Fruit fly (Drosophila melanogaster) whole organism, embryonic: ENCODE data around the gene Cyp40.
A peak's percentile ranks its signal among the peaks of the same experiment; 100 is the strongest.

ENCODE experiments used
- CG10209 ChIP-seq: fragments of 200-800 bp; sonication (Bioruptor generic); optimal IDR thresholded peaks from 3 replicates; lab custom pipeline; 2017; ENCODE audit warnings: missing biosample characterization, mild to moderate bottlenecking, missing genetic modification characterization, missing genetic modification reagents
- CG10274 ChIP-seq: fragments of 200-800 bp; sonication (Bioruptor generic); optimal IDR thresholded peaks from 3 replicates; lab custom pipeline; 2017; ENCODE audit warnings: missing biosample characterization, mild to moderate bottlenecking, missing genetic modification characterization
- CG10543 ChIP-seq: fragments of 200-800 bp; sonication (Bioruptor generic); optimal IDR thresholded peaks from 3 replicates; lab custom pipeline; 2017; ENCODE audit warnings: missing biosample characterization, mild to moderate bottlenecking, missing genetic modification characterization, moderate library complexity
- CG11398 ChIP-seq: fragments of 200-800 bp; sonication (Bioruptor generic); optimal IDR thresholded peaks from 2 replicates; lab custom pipeline; 2016; ENCODE audit warnings: missing biosample characterization, missing genetic modification characterization
- CG16779 ChIP-seq: fragments of 200-800 bp; sonication (Bioruptor generic); IDR thresholded peaks from 2 replicates; pipeline ENCODE4 v1.3.6; 2022; ENCODE audit warnings: missing biosample characterization, missing genetic modification characterization
- CG17359 ChIP-seq: fragments of 200-800 bp; sonication (Bioruptor generic); optimal IDR thresholded peaks from 3 replicates; lab custom pipeline; 2018; ENCODE audit warnings: missing biosample characterization, mild to moderate bottlenecking, missing genetic modification characterization, moderate library complexity
- CG2678 ChIP-seq: fragments of 200-800 bp; sonication (Bioruptor generic); optimal IDR thresholded peaks from 3 replicates; lab custom pipeline; 2019; ENCODE audit warnings: missing biosample characterization, mild to moderate bottlenecking, missing genetic modification characterization, moderate library complexity
- CG2712 ChIP-seq: fragments of 200-800 bp; optimal IDR thresholded peaks from 3 replicates; lab custom pipeline; 2019; ENCODE audit warnings: missing biosample characterization, mild to moderate bottlenecking, missing genetic modification characterization, moderate library complexity
- CG31224 ChIP-seq: fragments of 200-800 bp; sonication (Bioruptor generic); IDR thresholded peaks from 2 replicates; pipeline ENCODE4 v1.3.6; 2022; ENCODE audit warnings: missing biosample characterization, missing genetic modification characterization
- CG31441 ChIP-seq: fragments of 200-800 bp; sonication (Bioruptor generic); IDR thresholded peaks from 2 replicates; pipeline ENCODE4 v1.3.6; 2022; ENCODE audit warnings: missing biosample characterization, missing genetic modification characterization
- CG3281 ChIP-seq: fragments of 200-800 bp; sonication (Bioruptor generic); optimal IDR thresholded peaks from 3 replicates; lab custom pipeline; 2017; ENCODE audit warnings: missing biosample characterization, mild to moderate bottlenecking, missing genetic modification characterization
- CG34376 ChIP-seq: fragments of 200-800 bp; sonication (Bioruptor generic); optimal IDR thresholded peaks from 2 replicates; lab custom pipeline; 2018; ENCODE audit warnings: missing biosample characterization, mild to moderate bottlenecking, missing genetic modification characterization
- CG34422 ChIP-seq: fragments of 200-800 bp; sonication (Bioruptor generic); IDR thresholded peaks from 3 replicates; pipeline ENCODE4 v1.3.6; 2022; ENCODE audit warnings: missing biosample characterization, missing genetic modification characterization
- CG3726 ChIP-seq: fragments of 200-800 bp; sonication (Bioruptor generic); IDR thresholded peaks from 3 replicates; pipeline ENCODE4, ENCODE4 v1.3.6; 2022; ENCODE audit warnings: missing biosample characterization, missing genetic modification characterization
- CG6175 ChIP-seq: fragments of 200-800 bp; sonication (Bioruptor generic); IDR thresholded peaks from 3 replicates; pipeline ENCODE4 v1.3.6; 2022; ENCODE audit warnings: missing biosample characterization, missing genetic modification characterization
- CG6683 ChIP-seq: fragments of 200-800 bp; sonication (Bioruptor generic); optimal IDR thresholded peaks from 2 replicates; lab custom pipeline; 2017; ENCODE audit warnings: missing biosample characterization, mild to moderate bottlenecking, missing genetic modification characterization, missing genetic modification reagents
- CG7987 ChIP-seq: fragments of 200-800 bp; sonication (Bioruptor generic); optimal IDR thresholded peaks from 2 replicates; lab custom pipeline; 2018; ENCODE audit warnings: missing biosample characterization, mild to moderate bottlenecking, missing genetic modification characterization, moderate library complexity
- CG8765 ChIP-seq: fragments of 200-800 bp; sonication (Bioruptor generic); IDR thresholded peaks from 2 replicates; pipeline ENCODE4 v1.3.6; 2022; ENCODE audit warnings: missing biosample characterization, missing genetic modification characterization
- Drgx ChIP-seq: fragments of 200-800 bp; sonication (Bioruptor generic); IDR thresholded peaks from 2 replicates; pipeline ENCODE4 v1.3.6; 2022; ENCODE audit warnings: missing biosample characterization, missing genetic modification characterization
- Gsc ChIP-seq: fragments of 200-800 bp; sonication (Bioruptor generic); IDR thresholded peaks from 2 replicates; pipeline ENCODE4 v1.3.6; 2022; ENCODE audit warnings: missing biosample characterization, missing genetic modification characterization
- Hr78 ChIP-seq, 2 experiments: fragments of 200-800 bp in 1 of 2; fragments of >200 bp in 1 of 2; sonication (Bioruptor generic) in 1 of 2; optimal IDR thresholded peaks; 2 replicates each; lab custom pipeline; 2017 to 2019; ENCODE audit warnings: missing biosample characterization in 2 of 2, missing genetic modification characterization in 2 of 2, mild to moderate bottlenecking in 1 of 2, moderate library complexity in 1 of 2
- Jarid2 ChIP-seq: fragments of 200-800 bp; sonication (Bioruptor generic); optimal IDR thresholded peaks from 3 replicates; lab custom pipeline; 2017; ENCODE audit warnings: mild to moderate bottlenecking, missing biosample characterization, missing genetic modification reagents, missing genetic modification characterization
- Lpt ChIP-seq: fragments of >200 bp; optimal IDR thresholded peaks from 2 replicates; lab custom pipeline; 2018; ENCODE audit warnings: missing biosample characterization, missing genetic modification characterization
- MTF-1 ChIP-seq: fragments of 200-800 bp; sonication (Bioruptor generic); optimal IDR thresholded peaks from 2 replicates; lab custom pipeline; 2018; ENCODE audit warnings: missing biosample characterization, mild to moderate bottlenecking, missing genetic modification characterization, borderline replicate concordance
- Nf-YA ChIP-seq: fragments of 200-800 bp; sonication (Bioruptor generic); IDR thresholded peaks from 2 replicates; pipeline ENCODE4 v1.3.6; 2022; ENCODE audit warnings: missing biosample characterization, missing genetic modification characterization
- Pdp1 ChIP-seq, 2 experiments: fragments of 200-800 bp; sonication (Bioruptor generic); optimal IDR thresholded peaks; 3 replicates each; lab custom pipeline; 2016; ENCODE audit warnings: missing biosample characterization in 2 of 2, missing genetic modification characterization in 2 of 2, mild to moderate bottlenecking in 1 of 2, moderate library complexity in 1 of 2
- TFAM ChIP-seq: fragments of 200-800 bp; sonication (Bioruptor generic); optimal IDR thresholded peaks from 2 replicates; lab custom pipeline; 2017; ENCODE audit warnings: missing biosample characterization, missing genetic modification characterization, inconsistent platforms
- YL-1 ChIP-seq: fragments of 200-800 bp; sonication (Bioruptor generic); optimal IDR thresholded peaks from 3 replicates; lab custom pipeline; 2017; ENCODE audit warnings: missing biosample characterization, mild to moderate bottlenecking, missing genetic modification characterization
- cad ChIP-seq: fragments of >200 bp; optimal IDR thresholded peaks from 2 replicates; lab custom pipeline; 2017; ENCODE audit warnings: missing biosample characterization, missing genetic modification characterization
- ci ChIP-seq: fragments of 200-800 bp; sonication (Bioruptor generic); IDR thresholded peaks from 3 replicates; pipeline ENCODE4 v1.3.6; 2022; ENCODE audit warnings: missing biosample characterization, missing genetic modification characterization
- corto ChIP-seq: fragments of 200-800 bp; sonication (Bioruptor generic); optimal IDR thresholded peaks from 2 replicates; lab custom pipeline; 2016; ENCODE audit warnings: missing biosample characterization, mild to moderate bottlenecking, missing genetic modification characterization, moderate library complexity
- cwo ChIP-seq: fragments of 200-800 bp; sonication (Bioruptor generic); optimal IDR thresholded peaks from 3 replicates; lab custom pipeline; 2017; ENCODE audit warnings: missing biosample characterization, missing genetic modification characterization, mild to moderate bottlenecking, moderate library complexity, missing genetic modification reagents
- dan ChIP-seq: fragments of 200-800 bp; sonication (Bioruptor generic); IDR thresholded peaks from 2 replicates; pipeline ENCODE4 v1.3.6; 2022; ENCODE audit warnings: missing biosample characterization, missing genetic modification characterization
- gsb ChIP-seq: fragments of 200-800 bp; sonication (Bioruptor generic); IDR thresholded peaks from 2 replicates; pipeline ENCODE4 v1.3.6; 2022; ENCODE audit warnings: missing biosample characterization, missing genetic modification characterization
- ham ChIP-seq: fragments of 200-800 bp; sonication (Bioruptor generic); IDR thresholded peaks from 2 replicates; pipeline ENCODE4 v1.3.6; 2022; ENCODE audit warnings: missing biosample characterization, missing genetic modification characterization
- hb ChIP-seq: fragments of 200-800 bp; sonication (Bioruptor generic); IDR thresholded peaks from 3 replicates; pipeline ENCODE4 v1.3.6; 2022; ENCODE audit warnings: missing biosample characterization, missing genetic modification characterization; ENCODE audit not compliant: partially characterized antibody
- luna ChIP-seq: fragments of 200-800 bp; sonication (Bioruptor generic); optimal IDR thresholded peaks from 2 replicates; lab custom pipeline; 2016; ENCODE audit warnings: missing biosample characterization, missing genetic modification characterization
- p53 ChIP-seq: fragments of 200-800 bp; sonication (Bioruptor generic); optimal IDR thresholded peaks from 2 replicates; lab custom pipeline; 2016; ENCODE audit warnings: missing biosample characterization, missing genetic modification characterization
- sd ChIP-seq: fragments of 200-800 bp; sonication (Bioruptor generic); optimal IDR thresholded peaks from 3 replicates; lab custom pipeline; 2018; ENCODE audit warnings: missing biosample characterization, mild to moderate bottlenecking, missing genetic modification characterization, moderate library complexity
- shn ChIP-seq: fragments of 200-800 bp; sonication (Bioruptor generic); optimal IDR thresholded peaks from 3 replicates; lab custom pipeline; 2016; ENCODE audit warnings: missing biosample characterization, missing genetic modification characterization
- slbo ChIP-seq: fragments of 200-800 bp; sonication (Bioruptor generic); IDR thresholded peaks from 2 replicates; pipeline ENCODE4 v1.3.6; 2022; ENCODE audit warnings: missing biosample characterization, missing genetic modification characterization
- sna ChIP-seq: fragments of 200-800 bp; sonication (Bioruptor generic); IDR thresholded peaks from 2 replicates; pipeline ENCODE4 v1.3.6; 2022; ENCODE audit warnings: missing biosample characterization, missing genetic modification characterization; ENCODE audit not compliant: partially characterized antibody
- sqz ChIP-seq: fragments of 200-800 bp; sonication (Bioruptor generic); optimal IDR thresholded peaks from 3 replicates; lab custom pipeline; 2018; ENCODE audit warnings: missing biosample characterization, mild to moderate bottlenecking, missing genetic modification characterization
- z ChIP-seq: fragments of 200-800 bp; sonication (Bioruptor generic); IDR thresholded peaks from 3 replicates; pipeline ENCODE4 v1.3.6; 2022; ENCODE audit warnings: missing biosample characterization, missing genetic modification characterization
- zen2 ChIP-seq: fragments of 200-800 bp; sonication (Bioruptor generic); IDR thresholded peaks from 3 replicates; pipeline ENCODE4 v1.3.6; 2022; ENCODE audit warnings: missing biosample characterization, missing genetic modification characterization; ENCODE audit not compliant: partially characterized antibody
- zf30C ChIP-seq: fragments of 200-800 bp; sonication (Bioruptor generic); optimal IDR thresholded peaks from 3 replicates; lab custom pipeline; 2018; ENCODE audit warnings: missing biosample characterization, mild to moderate bottlenecking, missing genetic modification characterization

The Cyp40 gene

DNA sequence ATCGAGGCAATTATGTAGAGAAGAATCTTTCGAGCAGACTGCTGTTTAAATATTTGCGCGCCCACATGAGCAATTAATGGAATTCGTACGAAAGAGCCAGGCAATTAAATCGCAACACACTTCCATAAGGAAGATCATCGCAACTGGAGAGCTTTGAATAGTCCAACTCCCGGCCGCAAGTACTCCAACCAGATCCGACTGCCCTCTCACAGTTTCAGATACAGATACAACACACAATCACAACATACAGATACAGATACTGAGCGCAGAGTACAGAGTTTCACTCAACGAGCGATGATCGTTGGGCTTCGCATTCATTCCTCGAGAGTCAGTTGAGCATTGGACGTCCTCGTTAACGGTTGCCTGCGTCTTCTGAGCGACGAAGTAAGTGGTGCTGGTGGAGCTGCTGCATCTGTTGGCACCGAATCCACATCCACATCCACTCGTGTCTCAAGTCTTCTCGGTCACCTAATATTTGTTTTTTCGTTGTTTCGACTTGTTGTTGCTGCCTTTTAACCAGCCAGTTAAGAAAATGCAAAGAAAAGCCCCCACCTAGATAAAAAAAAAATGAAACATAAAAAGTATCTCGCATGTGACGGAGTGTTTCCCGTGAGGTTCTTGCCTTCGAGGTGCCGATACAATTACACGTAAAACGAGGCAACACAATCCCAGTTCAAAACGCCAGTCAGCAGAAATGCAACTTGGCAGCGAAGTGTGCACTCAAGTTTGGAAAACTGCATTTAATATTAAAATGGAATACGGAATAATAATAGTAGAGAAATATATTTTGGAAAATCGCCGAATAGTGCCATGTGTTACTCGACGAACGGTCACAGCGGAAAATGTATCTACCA is 13.7 kb upstream of the Cyp40 start, which contains the start of gene LanB2 (continued):
- no peak for TF ChIP-seq dan (GFP tag; lab: Robert Waterston, UW)
- peak; percentile 52; the same call in 1 of the 3 replicates for TF ChIP-seq ci (GFP tag; lab: Robert Waterston, UW)
- no peak for TF ChIP-seq cad (GFP tag; lab: Kevin White, UChicago)
- peak; percentile 21 for TF ChIP-seq CG11398 (GFP tag; lab: Kevin White, UChicago)
- no peak for TF ChIP-seq CG10274 (GFP tag; lab: Kevin White, UChicago)
- TF ChIP-seq CG6175 (GFP tag; lab: Robert Waterston, UW): no peak
- 0 out of 2 replicates have a peak, but pooled peaks have one; percentile 14 for TF ChIP-seq Nf-YA (GFP tag; lab: Robert Waterston, UW)
- TF ChIP-seq CG17359 (tag; lab: Kevin White, UChicago): no peak
- TF ChIP-seq Jarid2 (GFP tag; lab: Kevin White, UChicago): peak; percentile 83
- TF ChIP-seq CG3726 (GFP tag; lab: Robert Waterston, UW): no peak
- TF ChIP-seq CG2678: peak; percentile 15
- TF ChIP-seq CG2712 (tag; lab: Kevin White, UChicago): peak; percentile 17
- peak; percentile 39; the same call in 1 of the 3 replicates for TF ChIP-seq zen2 (GFP tag; lab: Robert Waterston, UW)
- no peak for TF ChIP-seq sna (GFP tag; lab: Robert Waterston, UW)
- 0 out of 2 replicates have a peak, but pooled peaks have one; percentile 13 for TF ChIP-seq Drgx
- TF ChIP-seq ham (GFP tag; lab: Robert Waterston, UW): no peak
- no peak for TF ChIP-seq CG8765 (GFP tag; lab: Robert Waterston, UW)
- TF ChIP-seq CG7987: peak; percentile 16
- TF ChIP-seq sqz (GFP tag; lab: Kevin White, UChicago): peak; percentile 23

- TF ChIP-seq CG31441 (no peak), CG3281 (GFP tag; lab: Kevin White, UChicago) (no peak), shn (GFP tag; lab: Kevin White, UChicago) (no peak), zf30C (no peak), luna (GFP tag; lab: Kevin White, UChicago) (no peak), CG34422 (GFP tag; lab: Robert Waterston, UW) (peak; percentile 31; the same call in 1 of the 3 replicates), Hr78 (GFP tag; optimal IDR thresholded peaks at IDR 0.05; lab: Kevin White, UChicago) (peak in 1 of 2 experiments; percentile 77), CG31224 (no peak), MTF-1 (GFP tag; lab: Kevin White, UChicago) (no peak), TFAM (GFP tag; lab: Kevin White, UChicago) (no peak), CG10543 (GFP tag; lab: Kevin White, UChicago) (peak; percentile 39), corto (GFP tag; lab: Kevin White, UChicago) (no peak), Lpt (GFP tag; lab: Kevin White, UChicago) (no peak), CG6683 (GFP tag; lab: Kevin White, UChicago) (no peak), Gsc (GFP tag; lab: Robert Waterston, UW) (no peak), CG10209 (GFP tag; lab: Kevin White, UChicago) (no peak), gsb (GFP tag; lab: Robert Waterston, UW) (no peak), CG16779 (GFP tag; lab: Robert Waterston, UW) (no peak), YL-1 (GFP tag; lab: Kevin White, UChicago) (no peak), z (GFP tag; lab: Robert Waterston, UW) (peak; percentile 95), Pdp1 (GFP tag; optimal IDR thresholded peaks at IDR 0.05; lab: Kevin White, UChicago) (peak in 1 of 2 experiments; percentile 83), p53 (GFP tag; lab: Kevin White, UChicago) (no peak), hb (no peak), cwo (GFP tag; lab: Kevin White, UChicago) (peak; percentile 11), CG34376 (GFP tag; lab: Kevin White, UChicago) (peak; percentile 91), sd (tag; lab: Kevin White, UChicago) (no peak), slbo (no peak)
Observed at dm6 chr3L:9615443-9616141, 12.9 kb upstream of the Cyp40 start.
